Worm (Caenorhabditis elegans) whole organism, mixed stage, embryonic: ENCODE data around the gene T25B9.11.

ENCODE experiments used
- ceh-83 ChIP-seq: fragments of 200-800 bp; sonication (Bioruptor generic); optimal IDR thresholded peaks from 2 replicates; lab custom pipeline; 2018; ENCODE audit warnings: mild to moderate bottlenecking, missing genetic modification characterization, missing compliant biosample characterization
- elt-1 ChIP-seq: sonication (generic microtip); optimal IDR thresholded peaks from 2 replicates; lab custom pipeline; 2017; ENCODE audit warnings: missing genetic modification characterization, mild to moderate bottlenecking, missing compliant biosample characterization, antibody characterized with exemption, moderate library complexity, borderline replicate concordance; ENCODE audit not compliant: insufficient read depth
- ham-2 ChIP-seq: fragments of 200-800 bp; sonication (Bioruptor generic); optimal IDR thresholded peaks from 2 replicates; lab custom pipeline; 2018; ENCODE audit warnings: mild to moderate bottlenecking, missing genetic modification characterization, missing compliant biosample characterization
- lin-13 ChIP-seq: fragments of 150-350 bp; optimal IDR thresholded peaks from 2 replicates; lab custom pipeline; 2014; ENCODE audit warnings: missing biosample characterization, missing genetic modification characterization
- mab-5 ChIP-seq: fragments of 150-350 bp; optimal IDR thresholded peaks from 2 replicates; lab custom pipeline; 2014; ENCODE audit warnings: missing biosample characterization, missing genetic modification characterization
- mep-1 ChIP-seq: fragments of 150-350 bp; optimal IDR thresholded peaks from 2 replicates; lab custom pipeline; 2017; ENCODE audit warnings: missing biosample characterization, missing genetic modification reagents, missing genetic modification characterization, inconsistent platforms
- mls-2 ChIP-seq: sonication (generic microtip); optimal IDR thresholded peaks from 2 replicates; lab custom pipeline; 2016; ENCODE audit warnings: mild to moderate bottlenecking, missing genetic modification characterization, moderate library complexity, missing compliant biosample characterization
- nhr-237 ChIP-seq: fragments of 150-350 bp; optimal IDR thresholded peaks from 2 replicates; lab custom pipeline; 2014; ENCODE audit warnings: missing biosample characterization, missing genetic modification characterization
- nhr-76 ChIP-seq: sonication (generic microtip); optimal IDR thresholded peaks from 2 replicates; lab custom pipeline; 2017; ENCODE audit warnings: missing biosample characterization, missing genetic modification characterization
- snpc-4 ChIP-seq: fragments of 150-350 bp; optimal IDR thresholded peaks from 2 replicates; lab custom pipeline; 2014; ENCODE audit warnings: missing biosample characterization, missing genetic modification characterization
- unc-39 ChIP-seq: fragments of 150-350 bp; optimal IDR thresholded peaks from 2 replicates; lab custom pipeline; 2014; ENCODE audit warnings: missing biosample characterization, missing genetic modification characterization

DNA sequence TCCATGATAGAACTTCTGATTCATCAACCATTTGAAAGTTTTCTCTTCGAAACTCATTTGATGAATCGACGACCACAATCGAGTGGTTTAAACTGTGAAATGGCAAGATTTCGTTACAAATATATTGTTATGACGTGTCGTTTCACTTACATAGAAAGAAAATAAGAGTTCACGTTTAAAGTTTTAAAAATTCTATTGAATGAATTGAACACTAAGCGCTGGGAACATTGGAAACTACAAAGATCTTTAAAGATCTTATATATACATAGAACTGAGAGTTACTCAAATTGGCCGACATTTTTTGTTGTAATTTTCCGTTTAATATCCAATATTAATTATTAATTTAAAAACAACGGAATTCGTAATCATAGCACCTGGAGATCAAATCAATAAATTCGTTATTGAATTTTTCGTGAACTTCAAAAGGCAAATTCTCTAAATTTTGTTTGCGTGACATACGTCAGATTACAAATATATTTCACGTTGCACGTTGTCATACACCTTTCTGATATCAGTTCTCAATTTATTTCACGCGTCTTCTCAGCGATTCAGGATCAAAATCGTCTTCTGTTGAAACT lies 6.6 kb upstream of the T25B9.11 start, which contains the start of the genes T25B9.4 and T25B9.6:
- TF ChIP-seq ham-2 (no peak), nhr-76 (tag; lab: Kevin White, UChicago) (no peak), snpc-4 (no peak), nhr-237 (no peak), mep-1 (tag; lab: Kevin White, UChicago) (no peak), unc-39 (tag; lab: Kevin White, UChicago) (no peak), lin-13 (no peak), elt-1 (tag; lab: Kevin White, UChicago) (no peak), mls-2 (tag; lab: Kevin White, UChicago) (no peak), ceh-83 (no peak), mab-5 (tag; lab: Kevin White, UChicago) (no peak)
